Worm (Caenorhabditis elegans) whole organism, young adult: ENCODE data around the gene cdh-3.

ENCODE experiments used
- ama-1 ChIP-seq, 3 experiments: fragments of 150-350 bp in 1 of 3; sonication (generic microtip) in 2 of 3; optimal IDR thresholded peaks; 2 replicates each; lab custom pipeline; 2014 to 2018; ENCODE audit warnings: missing biosample characterization in 2 of 3, missing genetic modification characterization in 2 of 3, missing genetic modification reagents in 2 of 3
- aptf-3 ChIP-seq: fragments of 200-800 bp; sonication (Bioruptor generic); IDR thresholded peaks from 2 replicates; pipeline ENCODE4 v1.3.6; 2022; ENCODE audit warnings: missing genetic modification characterization, missing compliant biosample characterization
- dox-1 ChIP-seq: fragments of 200-800 bp; sonication (Bioruptor generic); IDR thresholded peaks from 2 replicates; pipeline ENCODE4 v1.3.6; 2022; ENCODE audit warnings: missing genetic modification reagents, missing genetic modification characterization, missing compliant biosample characterization
- hlh-12 ChIP-seq: sonication (generic microtip); optimal IDR thresholded peaks from 2 replicates; lab custom pipeline; 2016; ENCODE audit warnings: missing genetic modification characterization, missing compliant biosample characterization
- nfya-1 ChIP-seq: sonication (generic microtip); optimal IDR thresholded peaks from 2 replicates; lab custom pipeline; 2017; ENCODE audit warnings: antibody characterized with exemption, missing compliant biosample characterization, missing genetic modification characterization, borderline replicate concordance; ENCODE audit not compliant: insufficient read depth
- rec-8 ChIP-seq, 2 experiments: sonication (generic microtip); optimal IDR thresholded peaks; 2 replicates each; lab custom pipeline; 2016; ENCODE audit warnings: mild to moderate bottlenecking in 2 of 2, missing genetic modification characterization in 2 of 2, missing genetic modification reagents in 2 of 2, missing genotype in 2 of 2, missing biosample characterization in 1 of 2, missing compliant biosample characterization in 1 of 2, moderate library complexity in 1 of 2
- repo-1 ChIP-seq: sonication (generic microtip); optimal IDR thresholded peaks from 2 replicates; lab custom pipeline; 2017; ENCODE audit warnings: mild to moderate bottlenecking, missing genetic modification characterization, missing compliant biosample characterization
- tbx-9 ChIP-seq: sonication (generic microtip); optimal IDR thresholded peaks from 2 replicates; lab custom pipeline; 2016; ENCODE audit warnings: borderline replicate concordance, missing genetic modification characterization, inconsistent platforms, missing compliant biosample characterization
- unc-130 ChIP-seq: sonication (generic microtip); optimal IDR thresholded peaks from 2 replicates; lab custom pipeline; 2016; ENCODE audit warnings: missing genetic modification reagents, missing genetic modification characterization, missing compliant biosample characterization

DNA sequence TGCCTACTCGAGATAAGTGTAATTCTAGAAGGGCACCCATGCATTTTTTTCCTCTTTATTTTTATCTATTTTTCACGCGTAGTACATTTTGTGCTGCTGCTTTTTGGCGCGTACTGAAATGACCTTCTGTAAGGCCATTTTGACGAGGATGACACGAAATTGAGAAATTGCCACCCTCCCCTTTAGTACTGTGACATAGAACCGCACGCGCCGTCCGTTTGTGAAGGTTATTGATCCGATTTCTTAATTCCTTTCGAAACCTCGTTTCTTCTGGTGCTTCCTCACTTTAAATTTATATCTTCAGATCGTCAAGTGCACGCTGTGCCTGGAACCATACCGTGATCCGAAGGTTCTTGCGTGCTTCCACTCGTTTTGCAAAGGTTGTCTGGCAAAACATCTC is 23.2 kb downstream of the cdh-3 start:
- TF ChIP-seq hlh-12 (tag; lab: Kevin White, UChicago) (no peak), repo-1 (tag; lab: Kevin White, UChicago) (no peak), aptf-3 (GFP tag; lab: Robert Waterston, UW) (no peak), ama-1 (optimal IDR thresholded peaks at IDR 0.05; lab: Kevin White, UChicago) (no peak), ama-1 (GFP tag; optimal IDR thresholded peaks at IDR 0.05; lab: Kevin White, UChicago) (no peak), rec-8 (tag; optimal IDR thresholded peaks at IDR 0.05; lab: Kevin White, UChicago) (no peak), unc-130 (GFP tag; lab: Kevin White, UChicago) (no peak), dox-1 (GFP tag; lab: Robert Waterston, UW) (no peak), tbx-9 (tag; lab: Kevin White, UChicago) (no peak), nfya-1 (tag; lab: Kevin White, UChicago) (no peak)
